Worm (Caenorhabditis elegans) whole organism, L2 larva: Measurements from ENCODE around the gene F31B9.2.

ENCODE experiments used
- ama-1 ChIP-seq: fragments of 150-350 bp; optimal IDR thresholded peaks from 2 replicates; lab custom pipeline; 2018; ENCODE audit warnings: inconsistent platforms
- blmp-1 ChIP-seq: sonication (generic microtip); optimal IDR thresholded peaks from 2 replicates; lab custom pipeline; 2017; ENCODE audit warnings: missing genetic modification characterization, mild to moderate bottlenecking, missing compliant biosample characterization, antibody characterized with exemption, moderate library complexity; ENCODE audit not compliant: insufficient read depth
- unc-39 ChIP-seq: fragments of 150-350 bp; optimal IDR thresholded peaks from 2 replicates; lab custom pipeline; 2014; ENCODE audit warnings: missing biosample characterization, missing genetic modification characterization
- ztf-11 ChIP-seq: sonication (generic microtip); optimal IDR thresholded peaks from 2 replicates; lab custom pipeline; 2017; ENCODE audit warnings: missing biosample characterization, missing genetic modification characterization

DNA sequence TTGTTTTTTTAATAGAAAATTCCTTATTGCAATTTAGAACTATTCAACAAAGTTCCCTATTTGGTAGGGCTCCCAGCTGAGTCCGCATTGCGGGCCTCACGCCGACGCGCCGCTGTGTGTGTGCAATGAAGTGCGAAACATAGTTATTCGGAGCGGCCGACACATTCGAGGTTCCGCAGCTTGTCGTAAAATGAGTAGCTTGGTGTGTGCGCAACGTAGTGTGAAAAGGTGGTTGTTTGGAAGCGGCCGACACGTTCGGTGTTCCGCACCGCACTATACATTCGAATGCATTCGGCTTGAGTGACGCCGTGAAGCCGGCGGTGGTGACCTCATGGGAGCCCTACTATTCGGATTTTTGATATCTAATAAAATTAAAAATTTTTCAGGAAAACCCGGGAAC lies 36.4 kb downstream of the F31B9.2 start:
- TF ChIP-seq unc-39 (tag; lab: Kevin White, UChicago) (no peak), ztf-11 (no peak), blmp-1 (no peak), ama-1 (lab: Kevin White, UChicago) (no peak)
